Worm (Caenorhabditis elegans) whole organism, young adult: Measurements from ENCODE around the gene C44H4.6.

Experiments used
- C06A6.2 ChIP-seq: fragments of 200-800 bp; sonication (Bioruptor generic); conservative IDR thresholded peaks from 2 replicates; pipeline ENCODE4 v1.3.6; 2022; ENCODE audit warnings: missing genetic modification characterization, missing compliant biosample characterization
- F10E7.11 ChIP-seq: sonication (generic microtip); optimal IDR thresholded peaks from 2 replicates; lab custom pipeline; 2017; ENCODE audit warnings: mild to moderate bottlenecking, missing genetic modification characterization, moderate library complexity, missing compliant biosample characterization
- F22D6.2 ChIP-seq: sonication (generic microtip); optimal IDR thresholded peaks from 2 replicates; lab custom pipeline; 2016; ENCODE audit warnings: mild to moderate bottlenecking, missing genetic modification characterization, missing compliant biosample characterization
- F23B12.7 ChIP-seq: sonication (generic microtip); optimal IDR thresholded peaks from 2 replicates; lab custom pipeline; 2017; ENCODE audit warnings: missing genetic modification characterization, mild to moderate bottlenecking, missing compliant biosample characterization, antibody characterized with exemption, moderate library complexity; ENCODE audit not compliant: insufficient read depth
- F55B11.4 ChIP-seq: sonication (generic microtip); optimal IDR thresholded peaks from 2 replicates; lab custom pipeline; 2016; ENCODE audit warnings: missing compliant biosample characterization, missing genetic modification characterization, borderline replicate concordance; ENCODE audit not compliant: insufficient read depth
- F57C9.4 ChIP-seq: sonication (generic microtip); optimal IDR thresholded peaks from 2 replicates; lab custom pipeline; 2017; ENCODE audit warnings: mild to moderate bottlenecking, missing genetic modification characterization, missing compliant biosample characterization
- K11D2.4 ChIP-seq: fragments of 200-800 bp; sonication (Bioruptor generic); IDR thresholded peaks from 2 replicates; pipeline ENCODE4 v1.3.6; 2022; ENCODE audit warnings: missing genetic modification reagents, missing genetic modification characterization, missing compliant biosample characterization
- K12H6.12 ChIP-seq: fragments of 200-800 bp; sonication (Bioruptor generic); optimal IDR thresholded peaks from 2 replicates; lab custom pipeline; 2018; ENCODE audit warnings: mild to moderate bottlenecking, missing genetic modification characterization, missing compliant biosample characterization
- T26A5.8 ChIP-seq: sonication (generic microtip); optimal IDR thresholded peaks from 2 replicates; lab custom pipeline; 2016; ENCODE audit warnings: missing genetic modification characterization, missing compliant biosample characterization
- Y56A3A.18 ChIP-seq: fragments of 200-800 bp; sonication (Bioruptor generic); IDR thresholded peaks from 2 replicates; pipeline ENCODE4 v1.3.6; 2022; ENCODE audit warnings: missing genetic modification reagents, missing genetic modification characterization, missing compliant biosample characterization
- aptf-3 ChIP-seq: fragments of 200-800 bp; sonication (Bioruptor generic); IDR thresholded peaks from 2 replicates; pipeline ENCODE4 v1.3.6; 2022; ENCODE audit warnings: missing genetic modification characterization, missing compliant biosample characterization
- atf-7 ChIP-seq: sonication (generic microtip); optimal IDR thresholded peaks from 2 replicates; lab custom pipeline; 2017; ENCODE audit warnings: mild to moderate bottlenecking, missing genetic modification characterization, missing compliant biosample characterization
- athp-1 ChIP-seq: sonication (generic microtip); optimal IDR thresholded peaks from 2 replicates; lab custom pipeline; 2017; ENCODE audit warnings: mild to moderate bottlenecking, missing genetic modification characterization, missing compliant biosample characterization
- attf-5 ChIP-seq: fragments of 200-800 bp; sonication (Bioruptor generic); optimal IDR thresholded peaks from 2 replicates; lab custom pipeline; 2018; ENCODE audit warnings: mild to moderate bottlenecking, missing genetic modification characterization, missing compliant biosample characterization
- bed-1 ChIP-seq: fragments of 200-800 bp; sonication (Bioruptor generic); IDR thresholded peaks from 2 replicates; pipeline ENCODE4 v1.3.6; 2022; ENCODE audit warnings: missing genetic modification reagents, missing genetic modification characterization, missing compliant biosample characterization
- ccch-3 ChIP-seq: fragments of 200-800 bp; sonication (Bioruptor generic); optimal IDR thresholded peaks from 2 replicates; lab custom pipeline; 2018; ENCODE audit warnings: mild to moderate bottlenecking, missing genetic modification characterization, missing compliant biosample characterization
- cebp-1 ChIP-seq, 2 experiments: fragments of 200-800 bp in 1 of 2; sonication (Bioruptor generic) in 1 of 2; sonication (generic microtip) in 1 of 2; IDR thresholded peaks in 1 of 2; optimal IDR thresholded peaks in 1 of 2; 2 replicates each; pipeline versions ENCODE4 v1.3.6 to Lab custom; 2017 to 2022; ENCODE audit warnings: missing compliant biosample characterization in 2 of 2, missing genetic modification characterization in 2 of 2, mild to moderate bottlenecking in 1 of 2, missing genetic modification reagents in 1 of 2, moderate library complexity in 1 of 2
- ceh-100 ChIP-seq: fragments of 200-800 bp; sonication (Bioruptor generic); IDR thresholded peaks from 2 replicates; pipeline ENCODE4 v1.3.6; 2022; ENCODE audit warnings: missing genetic modification reagents, missing genetic modification characterization, missing compliant biosample characterization
- ceh-27 ChIP-seq: fragments of 200-800 bp; sonication (Bioruptor generic); optimal IDR thresholded peaks from 2 replicates; lab custom pipeline; 2018; ENCODE audit warnings: mild to moderate bottlenecking, missing genetic modification characterization, moderate library complexity, missing compliant biosample characterization
- dox-1 ChIP-seq: fragments of 200-800 bp; sonication (Bioruptor generic); IDR thresholded peaks from 2 replicates; pipeline ENCODE4 v1.3.6; 2022; ENCODE audit warnings: missing genetic modification reagents, missing genetic modification characterization, missing compliant biosample characterization
- dpl-1 ChIP-seq: fragments of 150-350 bp; optimal IDR thresholded peaks from 2 replicates; lab custom pipeline; 2014; ENCODE audit warnings: missing biosample characterization, missing genetic modification reagents, missing genetic modification characterization
- egrh-3 ChIP-seq: fragments of 200-800 bp; sonication (Bioruptor generic); IDR thresholded peaks from 2 replicates; pipeline ENCODE4 v1.3.6; 2022; ENCODE audit warnings: missing genetic modification reagents, missing genetic modification characterization, missing compliant biosample characterization
- ets-4 ChIP-seq: fragments of 200-800 bp; sonication (Bioruptor generic); optimal IDR thresholded peaks from 2 replicates; lab custom pipeline; 2018; ENCODE audit warnings: mild to moderate bottlenecking, missing genetic modification characterization, missing compliant biosample characterization
- gei-17 ChIP-seq: fragments of 200-800 bp; sonication (Bioruptor generic); optimal IDR thresholded peaks from 2 replicates; lab custom pipeline; 2018; ENCODE audit warnings: mild to moderate bottlenecking, missing genetic modification characterization, missing compliant biosample characterization
- lin-26 ChIP-seq: fragments of 200-800 bp; sonication (Bioruptor generic); IDR thresholded peaks from 2 replicates; pipeline ENCODE4 v1.3.6; 2022; ENCODE audit warnings: missing genetic modification reagents, missing genetic modification characterization, missing compliant biosample characterization
- lin-54 ChIP-seq: fragments of 200-800 bp; sonication (Bioruptor generic); optimal IDR thresholded peaks from 2 replicates; lab custom pipeline; 2018; ENCODE audit warnings: mild to moderate bottlenecking, missing genetic modification characterization, missing compliant biosample characterization
- madf-8 ChIP-seq: fragments of 200-800 bp; sonication (Bioruptor generic); conservative IDR thresholded peaks from 2 replicates; pipeline ENCODE4 v1.3.6; 2022; ENCODE audit warnings: missing genetic modification reagents, missing genetic modification characterization, missing compliant biosample characterization
- mes-4 ChIP-seq: sonication (generic microtip); optimal IDR thresholded peaks from 2 replicates; lab custom pipeline; 2016; ENCODE audit warnings: missing genotype, missing genetic modification characterization, missing compliant biosample characterization
- nfyb-1 ChIP-seq: fragments of 200-800 bp; sonication (Bioruptor generic); IDR thresholded peaks from 2 replicates; pipeline ENCODE4 v1.3.6; 2022; ENCODE audit warnings: missing genetic modification reagents, missing genetic modification characterization, missing compliant biosample characterization
- nhr-27 ChIP-seq: fragments of 200-800 bp; sonication (Bioruptor generic); optimal IDR thresholded peaks from 2 replicates; lab custom pipeline; 2018; ENCODE audit warnings: mild to moderate bottlenecking, missing genetic modification characterization, moderate library complexity, missing compliant biosample characterization
- nhr-90 ChIP-seq: sonication (generic microtip); optimal IDR thresholded peaks from 2 replicates; lab custom pipeline; 2016; ENCODE audit warnings: missing genotype, mild to moderate bottlenecking, missing genetic modification characterization, missing compliant biosample characterization
- rcor-1 ChIP-seq: fragments of 200-800 bp; sonication (Bioruptor generic); IDR thresholded peaks from 2 replicates; pipeline ENCODE4 v1.3.6; 2022; ENCODE audit warnings: missing genetic modification reagents, missing genetic modification characterization, missing compliant biosample characterization
- repo-1 ChIP-seq: sonication (generic microtip); optimal IDR thresholded peaks from 2 replicates; lab custom pipeline; 2017; ENCODE audit warnings: mild to moderate bottlenecking, missing genetic modification characterization, missing compliant biosample characterization
- sea-2 ChIP-seq: fragments of 200-800 bp; sonication (Bioruptor generic); IDR thresholded peaks from 2 replicates; pipeline ENCODE4 v1.3.6; 2022; ENCODE audit warnings: missing genetic modification characterization, missing compliant biosample characterization
- snpc-4 ChIP-seq, 5 experiments: fragments of 150-350 bp in 1 of 5; sonication (generic microtip) in 4 of 5; optimal IDR thresholded peaks; 2 replicates each; lab custom pipeline; 2014 to 2018; ENCODE audit warnings: missing genetic modification characterization in 5 of 5, missing biosample characterization in 3 of 5, antibody characterized with exemption in 2 of 5, mild to moderate bottlenecking in 2 of 5, missing compliant biosample characterization in 2 of 5, missing genotype in 2 of 5, moderate library complexity in 2 of 5, missing genetic modification reagents in 1 of 5
- tbp1 ChIP-seq: fragments of 200-800 bp; sonication (Bioruptor generic); optimal IDR thresholded peaks from 2 replicates; lab custom pipeline; 2018; ENCODE audit warnings: mild to moderate bottlenecking, missing genetic modification characterization, missing compliant biosample characterization
- tlf-1 ChIP-seq: fragments of 200-800 bp; sonication (Bioruptor generic); optimal IDR thresholded peaks from 2 replicates; lab custom pipeline; 2018; ENCODE audit warnings: mild to moderate bottlenecking, missing genetic modification characterization, missing compliant biosample characterization
- unc-62 ChIP-seq: fragments of 150-350 bp; optimal IDR thresholded peaks from 2 replicates; lab custom pipeline; 2014; ENCODE audit warnings: missing biosample characterization, missing genetic modification reagents, missing genetic modification characterization
- zfh-2 ChIP-seq: fragments of 200-800 bp; sonication (Bioruptor generic); conservative IDR thresholded peaks from 2 replicates; pipeline ENCODE4 v1.3.6; 2022; ENCODE audit warnings: missing genetic modification reagents, missing genetic modification characterization, missing compliant biosample characterization
- zim-3 ChIP-seq: sonication (generic microtip); optimal IDR thresholded peaks from 2 replicates; lab custom pipeline; 2017; ENCODE audit warnings: mild to moderate bottlenecking, missing genetic modification characterization, moderate library complexity, missing compliant biosample characterization
- ztf-18 ChIP-seq: sonication (generic microtip); optimal IDR thresholded peaks from 2 replicates; lab custom pipeline; 2016; ENCODE audit warnings: missing genotype, mild to moderate bottlenecking, missing genetic modification characterization, missing compliant biosample characterization
- ztf-22 ChIP-seq: fragments of 200-800 bp; sonication (Bioruptor generic); optimal IDR thresholded peaks from 2 replicates; lab custom pipeline; 2018; ENCODE audit warnings: mild to moderate bottlenecking, missing genetic modification characterization, moderate library complexity, missing compliant biosample characterization
- ztf-25 ChIP-seq: fragments of 200-800 bp; sonication (Bioruptor generic); IDR thresholded peaks from 2 replicates; pipeline ENCODE4 v1.3.6; 2022; ENCODE audit warnings: missing genetic modification reagents, missing genetic modification characterization, missing compliant biosample characterization
- ztf-26 ChIP-seq: sonication (generic microtip); optimal IDR thresholded peaks from 2 replicates; lab custom pipeline; 2017; ENCODE audit warnings: missing genetic modification characterization, missing compliant biosample characterization

Gene C44H4.6

DNA sequence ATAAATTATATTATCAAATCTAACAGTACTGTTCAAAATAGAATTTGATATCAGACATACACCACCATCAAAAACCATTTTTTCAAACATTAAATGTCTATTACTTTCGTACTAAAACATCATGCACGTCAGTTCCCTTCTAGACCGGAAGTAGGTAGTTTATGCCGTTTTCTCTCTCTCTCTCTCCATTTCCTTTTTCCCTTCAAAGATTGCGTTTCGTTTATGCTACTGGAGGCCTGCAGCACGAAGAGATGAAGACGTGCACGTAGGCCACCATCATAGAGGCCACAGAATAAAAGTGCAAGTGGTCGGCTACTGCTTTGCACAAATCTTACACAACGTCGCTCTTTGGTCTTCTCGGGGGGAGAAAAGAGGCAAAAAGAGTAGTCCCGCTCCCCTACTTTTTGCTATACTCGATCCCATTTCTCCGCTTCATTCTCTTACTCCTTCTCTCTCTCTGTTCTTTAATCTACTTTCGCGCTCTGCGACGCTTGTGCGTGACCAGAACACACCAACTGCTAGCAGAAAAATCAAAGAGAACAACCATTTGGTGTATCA is 37.6 kb downstream of the C44H4.6 start (continued):
- TF ChIP-seq lin-26 (GFP tag; lab: Robert Waterston, UW), result peak; percentile 14; the same call in 1 of the 2 replicates
- TF ChIP-seq zfh-2 (GFP tag; lab: Robert Waterston, UW), result peak; percentile 78
- no peak for TF ChIP-seq tlf-1 (GFP tag; lab: Kevin White, UChicago)
- peak; percentile 23 for TF ChIP-seq zim-3 (tag; lab: Kevin White, UChicago)
- no peak for TF ChIP-seq ccch-3 (GFP tag; lab: Kevin White, UChicago)
- TF ChIP-seq ceh-100 (GFP tag; lab: Robert Waterston, UW), result no peak
- TF ChIP-seq lin-54 (GFP tag; lab: Kevin White, UChicago), result no peak
- peak; percentile 68 for TF ChIP-seq K12H6.12 (tag; lab: Kevin White, UChicago)
- TF ChIP-seq F55B11.4, result no peak
- TF ChIP-seq C06A6.2 (GFP tag; lab: Robert Waterston, UW), result peak; percentile 43; the same call in 1 of the 2 replicates
- no peak for TF ChIP-seq snpc-4 (GFP tag; optimal IDR thresholded peaks at IDR 0.05; lab: Kevin White, UChicago)
- TF ChIP-seq snpc-4 (tag; optimal IDR thresholded peaks at IDR 0.05; lab: Kevin White, UChicago), result peak in 1 of 4 experiments; percentile 12
- TF ChIP-seq ztf-22, result peak; percentile 48
- 0 out of 2 replicates have a peak, but pooled peaks have one; percentile 61 for TF ChIP-seq K11D2.4 (GFP tag; lab: Robert Waterston, UW)
- no peak for TF ChIP-seq nhr-27
- 0 out of 2 replicates have a peak, but pooled peaks have one; percentile 9 for TF ChIP-seq egrh-3 (GFP tag; lab: Robert Waterston, UW)
- no peak for TF ChIP-seq cebp-1 (GFP tag; IDR thresholded peaks at IDR 0.05; lab: Robert Waterston, UW)
- peak; percentile 65 for TF ChIP-seq cebp-1 (tag; optimal IDR thresholded peaks at IDR 0.05; lab: Kevin White, UChicago)
- TF ChIP-seq atf-7 (tag; lab: Kevin White, UChicago), result peak; percentile 27
- no peak for TF ChIP-seq athp-1 (tag; lab: Kevin White, UChicago)
- TF ChIP-seq rcor-1, result peak; percentile 32; the same call in 1 of the 2 replicates
- no peak for TF ChIP-seq ceh-27 (GFP tag; lab: Kevin White, UChicago)
- no peak for TF ChIP-seq Y56A3A.18
- TF ChIP-seq, all 124 proteins: peak for 20

ce11 chrX:14560297-14560680 is 38.9 kb downstream of the C44H4.6 start:
- TF ChIP-seq aptf-3 (GFP tag; lab: Robert Waterston, UW), result no peak
- TF ChIP-seq sea-2 (GFP tag; lab: Robert Waterston, UW), result no peak
- TF ChIP-seq ztf-22, result peak; percentile 14
- TF ChIP-seq nfyb-1 (GFP tag; lab: Robert Waterston, UW), result peak; percentile 75
- peak; percentile 55 for TF ChIP-seq tbp1 (GFP tag; lab: Kevin White, UChicago)
- TF ChIP-seq attf-5 (GFP tag; lab: Kevin White, UChicago), result peak; percentile 60
- TF ChIP-seq ets-4, result peak; percentile 61
- peak; percentile 66 for TF ChIP-seq tlf-1 (GFP tag; lab: Kevin White, UChicago)
- TF ChIP-seq lin-54 (GFP tag; lab: Kevin White, UChicago), result peak; percentile 43
- peak; percentile 75 for TF ChIP-seq C06A6.2 (GFP tag; lab: Robert Waterston, UW)
- TF ChIP-seq dox-1 (GFP tag; lab: Robert Waterston, UW), result peak; percentile 58
- peak; percentile 48; the same call in 1 of the 2 replicates for TF ChIP-seq cebp-1 (GFP tag; IDR thresholded peaks at IDR 0.05; lab: Robert Waterston, UW)
- peak; percentile 90 for TF ChIP-seq cebp-1 (tag; optimal IDR thresholded peaks at IDR 0.05; lab: Kevin White, UChicago)
- no peak for TF ChIP-seq snpc-4 (GFP tag; optimal IDR thresholded peaks at IDR 0.05; lab: Kevin White, UChicago)
- peak; percentile 49 to 61 (median 55) for TF ChIP-seq snpc-4 (tag; optimal IDR thresholded peaks at IDR 0.05; lab: Kevin White, UChicago)
- peak; percentile 49 for TF ChIP-seq ztf-18 (tag; lab: Kevin White, UChicago)
- TF ChIP-seq F10E7.11 (tag; lab: Kevin White, UChicago), result no peak
- peak; percentile 46; the same call in 1 of the 2 replicates for TF ChIP-seq lin-26 (GFP tag; lab: Robert Waterston, UW)
- TF ChIP-seq repo-1 (tag; lab: Kevin White, UChicago), result peak; percentile 53
- TF ChIP-seq ztf-26 (tag; lab: Kevin White, UChicago), result peak; percentile 69
- no peak for TF ChIP-seq ztf-25
- TF ChIP-seq dpl-1 (GFP tag; lab: Kevin White, UChicago), result no peak
- no peak for TF ChIP-seq T26A5.8 (tag; lab: Kevin White, UChicago)
- peak; percentile 85 for TF ChIP-seq ceh-27 (GFP tag; lab: Kevin White, UChicago)
- TF ChIP-seq F23B12.7 (tag; lab: Kevin White, UChicago), result peak; percentile 56
- TF ChIP-seq unc-62 (GFP tag; lab: Kevin White, UChicago), result peak; percentile 70
- TF ChIP-seq zfh-2 (GFP tag; lab: Robert Waterston, UW), result peak; percentile 79
- TF ChIP-seq gei-17, result peak; percentile 67
- TF ChIP-seq F22D6.2, result peak; percentile 32
- TF ChIP-seq nhr-90 (tag; lab: Kevin White, UChicago), result peak; percentile 73
- no peak for TF ChIP-seq F57C9.4 (tag; lab: Kevin White, UChicago)
- TF ChIP-seq madf-8 (GFP tag; lab: Robert Waterston, UW), result no peak
- TF ChIP-seq bed-1 (GFP tag; lab: Robert Waterston, UW), result no peak
- TF ChIP-seq mes-4 (tag; lab: Kevin White, UChicago), result no peak
